Worm (Caenorhabditis elegans) whole organism, L1 larva: Measurements from ENCODE around the gene acs-19.

Source experiments
- C04F5.9 ChIP-seq: sonication (generic microtip); optimal IDR thresholded peaks from 2 replicates; lab custom pipeline; 2016; ENCODE audit warnings: missing genetic modification characterization, missing compliant biosample characterization
- C34B4.2 ChIP-seq: sonication (generic microtip); optimal IDR thresholded peaks from 2 replicates; lab custom pipeline; 2017; ENCODE audit warnings: mild to moderate bottlenecking, missing genetic modification characterization, missing compliant biosample characterization
- F16B12.6 ChIP-seq: fragments of 150-350 bp; optimal IDR thresholded peaks from 2 replicates; lab custom pipeline; 2014; ENCODE audit warnings: missing biosample characterization, missing genetic modification characterization
- Y116A8C.19 ChIP-seq: sonication (generic microtip); optimal IDR thresholded peaks from 2 replicates; lab custom pipeline; 2016; ENCODE audit warnings: missing compliant biosample characterization, missing genetic modification characterization, borderline replicate concordance
- aha-1 ChIP-seq: fragments of 150-350 bp; optimal IDR thresholded peaks from 2 replicates; lab custom pipeline; 2014; ENCODE audit warnings: missing biosample characterization, missing genetic modification characterization
- alr-1 ChIP-seq: fragments of 200-800 bp; sonication (Bioruptor generic); optimal IDR thresholded peaks from 2 replicates; lab custom pipeline; 2018; ENCODE audit warnings: borderline replicate concordance, mild to moderate bottlenecking, missing genetic modification characterization, missing compliant biosample characterization
- ama-1 ChIP-seq: fragments of 150-350 bp; optimal IDR thresholded peaks from 2 replicates; lab custom pipeline; 2014
- blmp-1 ChIP-seq: fragments of 150-350 bp; optimal IDR thresholded peaks from 2 replicates; lab custom pipeline; 2014; ENCODE audit warnings: missing biosample characterization, missing genetic modification characterization
- ceh-63 ChIP-seq: fragments of 200-800 bp; sonication (Bioruptor generic); optimal IDR thresholded peaks from 2 replicates; lab custom pipeline; 2018; ENCODE audit warnings: mild to moderate bottlenecking, missing genetic modification characterization, missing compliant biosample characterization
- ceh-8 ChIP-seq: fragments of 200-800 bp; sonication (Bioruptor generic); optimal IDR thresholded peaks from 2 replicates; lab custom pipeline; 2018; ENCODE audit warnings: mild to moderate bottlenecking, missing genetic modification characterization, moderate library complexity, missing compliant biosample characterization
- ceh-82 ChIP-seq, 3 experiments: fragments of 150-350 bp in 1 of 3; sonication (generic microtip) in 2 of 3; optimal IDR thresholded peaks; 2 replicates each; lab custom pipeline; 2014 to 2017; ENCODE audit warnings: missing biosample characterization in 3 of 3, missing genetic modification characterization in 3 of 3
- dsc-1 ChIP-seq: sonication (generic microtip); optimal IDR thresholded peaks from 2 replicates; lab custom pipeline; 2016; ENCODE audit warnings: mild to moderate bottlenecking, missing genetic modification characterization, missing compliant biosample characterization
- egl-13 ChIP-seq: sonication (generic microtip); optimal IDR thresholded peaks from 2 replicates; lab custom pipeline; 2016; ENCODE audit warnings: missing genotype, missing genetic modification reagents, missing genetic modification characterization, missing compliant biosample characterization
- egl-27 ChIP-seq, 2 experiments: fragments of 150-350 bp in 1 of 2; sonication (generic microtip); optimal IDR thresholded peaks; 3 replicates each; lab custom pipeline; 2017 to 2018; ENCODE audit warnings: missing biosample characterization in 2 of 2, missing genetic modification characterization in 2 of 2, missing genetic modification reagents in 2 of 2
- elt-2 ChIP-seq: sonication (generic microtip); optimal IDR thresholded peaks from 2 replicates; lab custom pipeline; 2016; ENCODE audit warnings: missing genetic modification characterization, mild to moderate bottlenecking, inconsistent platforms, missing compliant biosample characterization, missing genetic modification reagents
- elt-3 ChIP-seq, 6 experiments: fragments of 150-350 bp in 1 of 6; sonication (generic microtip); optimal IDR thresholded peaks; 2 replicates each; lab custom pipeline; 2017 to 2018; ENCODE audit warnings: missing biosample characterization in 6 of 6, missing genetic modification characterization in 6 of 6, inconsistent platforms in 1 of 6
- fkh-4 ChIP-seq: sonication (generic microtip); optimal IDR thresholded peaks from 2 replicates; lab custom pipeline; 2016; ENCODE audit warnings: missing compliant biosample characterization, missing genetic modification characterization, borderline replicate concordance
- fkh-8 ChIP-seq: sonication (generic microtip); optimal IDR thresholded peaks from 2 replicates; lab custom pipeline; 2016; ENCODE audit warnings: mild to moderate bottlenecking, missing genetic modification characterization, missing compliant biosample characterization
- grh-1 ChIP-seq: fragments of 200-800 bp; sonication (Bioruptor generic); IDR thresholded peaks from 2 replicates; pipeline ENCODE4 v1.3.6; 2022; ENCODE audit warnings: missing genetic modification reagents, missing genetic modification characterization, missing compliant biosample characterization
- lin-14 ChIP-seq: fragments of 200-800 bp; sonication (Bioruptor generic); optimal IDR thresholded peaks from 2 replicates; lab custom pipeline; 2018; ENCODE audit warnings: mild to moderate bottlenecking, missing genetic modification characterization, moderate library complexity, missing compliant biosample characterization
- lin-15B ChIP-seq: fragments of 150-350 bp; sonication (generic microtip); optimal IDR thresholded peaks from 3 replicates; lab custom pipeline; 2014; ENCODE audit warnings: missing biosample characterization, missing genetic modification characterization
- lin-35 ChIP-seq, 2 experiments: fragments of 150-350 bp; optimal IDR thresholded peaks; 2 replicates each; lab custom pipeline; 2014; ENCODE audit warnings: missing biosample characterization in 2 of 2, missing genetic modification characterization in 2 of 2, missing genetic modification reagents in 2 of 2
- lir-3 ChIP-seq: sonication (generic microtip); optimal IDR thresholded peaks from 2 replicates; lab custom pipeline; 2016; ENCODE audit warnings: mild to moderate bottlenecking, missing genetic modification characterization, moderate library complexity, missing compliant biosample characterization; ENCODE audit not compliant: poor library complexity
- lsy-2 ChIP-seq, 2 experiments: fragments of 150-350 bp; optimal IDR thresholded peaks; 2 replicates each; lab custom pipeline; 2014; ENCODE audit warnings: missing biosample characterization in 2 of 2, missing genetic modification characterization in 2 of 2
- mab-9 ChIP-seq: fragments of 200-800 bp; sonication (Bioruptor generic); IDR thresholded peaks from 2 replicates; pipeline ENCODE4 v1.3.6; 2022; ENCODE audit warnings: missing genetic modification reagents, missing genetic modification characterization, missing compliant biosample characterization
- mdl-1 ChIP-seq, 2 experiments: fragments of 150-350 bp; optimal IDR thresholded peaks; 2 replicates each; lab custom pipeline; 2014 to 2017; ENCODE audit warnings: missing biosample characterization in 2 of 2, missing genetic modification characterization in 2 of 2, inconsistent platforms in 1 of 2
- mef-2 ChIP-seq: fragments of 150-350 bp; optimal IDR thresholded peaks from 2 replicates; lab custom pipeline; 2014; ENCODE audit warnings: missing biosample characterization, missing genetic modification characterization
- nhr-11 ChIP-seq: fragments of 150-350 bp; optimal IDR thresholded peaks from 2 replicates; lab custom pipeline; 2014; ENCODE audit warnings: missing biosample characterization, missing genetic modification characterization
- nhr-12 ChIP-seq: sonication (generic microtip); optimal IDR thresholded peaks from 2 replicates; lab custom pipeline; 2017; ENCODE audit warnings: missing biosample characterization, missing genetic modification characterization
- nhr-19 ChIP-seq: fragments of 200-800 bp; sonication (Bioruptor generic); conservative IDR thresholded peaks from 2 replicates; pipeline ENCODE4 v1.3.6; 2022; ENCODE audit warnings: missing genetic modification characterization, missing compliant biosample characterization
- nhr-20 ChIP-seq: sonication (generic microtip); optimal IDR thresholded peaks from 2 replicates; lab custom pipeline; 2016; ENCODE audit warnings: mild to moderate bottlenecking, missing genetic modification characterization, missing compliant biosample characterization
- nhr-237 ChIP-seq: fragments of 150-350 bp; optimal IDR thresholded peaks from 2 replicates; lab custom pipeline; 2014; ENCODE audit warnings: missing biosample characterization, missing genetic modification characterization
- nhr-47 ChIP-seq: sonication (generic microtip); optimal IDR thresholded peaks from 2 replicates; lab custom pipeline; 2016; ENCODE audit warnings: mild to moderate bottlenecking, missing genetic modification characterization, moderate library complexity, missing compliant biosample characterization
- nhr-85 ChIP-seq: sonication (generic microtip); peaks from one replicate; lab custom pipeline; 2016; ENCODE audit warnings: missing genetic modification characterization, inconsistent platforms, missing compliant biosample characterization
- pag-3 ChIP-seq: sonication (generic microtip); optimal IDR thresholded peaks from 2 replicates; lab custom pipeline; 2017; ENCODE audit warnings: missing genetic modification characterization, mild to moderate bottlenecking, missing compliant biosample characterization, antibody characterized with exemption, borderline replicate concordance; ENCODE audit not compliant: insufficient read depth
- pax-3 ChIP-seq: fragments of 200-800 bp; sonication (Bioruptor generic); optimal IDR thresholded peaks from 2 replicates; lab custom pipeline; 2018; ENCODE audit warnings: mild to moderate bottlenecking, missing genetic modification characterization, moderate library complexity, missing compliant biosample characterization
- pqm-1 ChIP-seq: sonication (generic microtip); optimal IDR thresholded peaks from 3 replicates; lab custom pipeline; 2017; ENCODE audit warnings: missing biosample characterization, missing genetic modification characterization
- rnt-1 ChIP-seq: sonication (generic microtip); optimal IDR thresholded peaks from 2 replicates; lab custom pipeline; 2016; ENCODE audit warnings: mild to moderate bottlenecking, missing genetic modification characterization, moderate library complexity, missing compliant biosample characterization
- snpc-4 ChIP-seq: fragments of 150-350 bp; optimal IDR thresholded peaks from 2 replicates; lab custom pipeline; 2014; ENCODE audit warnings: missing biosample characterization, missing genetic modification characterization
- snu-23 ChIP-seq: sonication (generic microtip); optimal IDR thresholded peaks from 2 replicates; lab custom pipeline; 2016; ENCODE audit warnings: missing genetic modification characterization, missing compliant biosample characterization
- sox-4 ChIP-seq: sonication (generic microtip); optimal IDR thresholded peaks from 2 replicates; lab custom pipeline; 2016; ENCODE audit warnings: missing genetic modification characterization, missing compliant biosample characterization
- sptf-1 ChIP-seq: fragments of 150-350 bp; optimal IDR thresholded peaks from 2 replicates; lab custom pipeline; 2014; ENCODE audit warnings: missing biosample characterization, missing genetic modification characterization
- swsn-7 ChIP-seq: sonication (generic microtip); optimal IDR thresholded peaks from 2 replicates; lab custom pipeline; 2016; ENCODE audit warnings: missing genetic modification characterization, missing compliant biosample characterization
- tbx-2 ChIP-seq: sonication (generic microtip); optimal IDR thresholded peaks from 2 replicates; lab custom pipeline; 2016; ENCODE audit warnings: missing genetic modification characterization, missing compliant biosample characterization
- unc-30 ChIP-seq: sonication (generic microtip); optimal IDR thresholded peaks from 2 replicates; lab custom pipeline; 2017; ENCODE audit warnings: missing biosample characterization, missing genetic modification characterization
- unc-62 ChIP-seq: fragments of 150-350 bp; optimal IDR thresholded peaks from 2 replicates; lab custom pipeline; 2014; ENCODE audit warnings: missing biosample characterization, missing genetic modification reagents, missing genetic modification characterization
- unc-98 ChIP-seq: fragments of 200-800 bp; sonication (Bioruptor generic); IDR thresholded peaks from 2 replicates; pipeline ENCODE4 v1.3.6; 2022; ENCODE audit warnings: missing genetic modification characterization, missing compliant biosample characterization
- zag-1 ChIP-seq: fragments of 150-350 bp; optimal IDR thresholded peaks from 2 replicates; lab custom pipeline; 2014; ENCODE audit warnings: missing biosample characterization, missing genetic modification characterization
- ztf-4 ChIP-seq: fragments of 150-350 bp; optimal IDR thresholded peaks from 2 replicates; lab custom pipeline; 2014; ENCODE audit warnings: missing biosample characterization, missing genetic modification characterization

Gene acs-19

DNA sequence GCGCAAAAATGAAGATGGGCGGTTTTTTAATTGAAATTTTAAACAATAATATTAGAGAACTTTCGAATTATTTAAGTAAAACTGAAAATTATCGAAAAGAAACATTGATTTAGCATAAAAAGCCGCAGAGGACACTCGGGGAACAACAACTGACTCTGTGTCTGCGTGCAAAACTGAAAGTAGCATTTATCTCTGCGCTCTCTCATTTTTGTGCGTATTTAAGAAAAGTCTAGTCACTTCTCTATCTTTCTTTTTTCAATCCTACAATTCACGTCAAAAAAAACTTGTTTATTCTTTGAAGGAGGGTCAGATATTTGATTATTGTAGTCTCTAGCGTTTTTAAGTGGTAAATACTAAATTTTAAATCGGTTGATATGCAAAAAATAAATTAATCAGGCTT is 43.9 kb downstream of the acs-19 start (continued):
- TF ChIP-seq lsy-2 (tag; optimal IDR thresholded peaks at IDR 0.05; lab: Kevin White, UChicago) (peak; percentile 23 to 27), elt-3 (tag; optimal IDR thresholded peaks at IDR 0.05; lab: Kevin White, UChicago) (no peak), alr-1 (tag; lab: Kevin White, UChicago) (no peak), ceh-82 (tag; optimal IDR thresholded peaks at IDR 0.05; lab: Kevin White, UChicago) (peak in 1 of 3 experiments; percentile 29), swsn-7 (tag; lab: Kevin White, UChicago) (peak; percentile 15), tbx-2 (tag; lab: Kevin White, UChicago) (no peak), nhr-20 (peak; percentile 72), snu-23 (GFP tag; lab: Kevin White, UChicago) (peak; percentile 67), ama-1 (lab: Kevin White, UChicago) (no peak), nhr-12 (tag; lab: Kevin White, UChicago) (no peak), aha-1 (peak; percentile 50), blmp-1 (tag; lab: Kevin White, UChicago) (no peak), nhr-19 (GFP tag; lab: Robert Waterston, UW) (peak; percentile 34), lin-15B (tag; lab: Kevin White, UChicago) (no peak), elt-2 (tag; lab: Kevin White, UChicago) (no peak), fkh-4 (tag; lab: Kevin White, UChicago) (no peak), ztf-4 (no peak), C34B4.2 (tag; lab: Kevin White, UChicago) (no peak), nhr-85 (tag; lab: Kevin White, UChicago) (no peak), sox-4 (no peak), sptf-1 (no peak), pqm-1 (tag; lab: Kevin White, UChicago) (no peak), Y116A8C.19 (no peak), fkh-8 (tag; lab: Kevin White, UChicago) (no peak), nhr-47 (tag; lab: Kevin White, UChicago) (no peak), ceh-8 (GFP tag; lab: Kevin White, UChicago) (no peak), egl-13 (no peak)

DNA sequence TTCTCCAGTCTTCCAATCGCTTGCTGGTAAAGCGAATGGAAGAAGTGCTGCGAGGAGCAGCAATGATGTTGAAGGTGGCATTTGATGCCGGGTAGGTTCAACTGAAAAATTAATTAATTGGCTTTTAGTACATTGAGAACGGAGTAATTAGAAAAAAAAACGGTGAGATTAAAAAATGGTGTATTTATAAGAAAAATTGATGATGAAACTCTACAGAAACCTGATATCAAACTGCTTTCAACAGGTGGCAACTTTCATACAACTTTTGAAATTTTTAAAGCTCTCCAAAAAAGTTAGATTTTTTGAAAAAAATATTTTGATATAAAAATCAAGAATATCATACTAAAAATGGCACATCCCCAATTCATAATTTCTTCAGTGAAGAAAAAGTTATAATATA is 49.8 kb downstream of the acs-19 start, which contains the start of gene pat-3:
Gene pat-3 (minus strand): TSS at position 101 of the 400 bp plus-strand sequence.
- TF ChIP-seq swsn-7 (tag; lab: Kevin White, UChicago) (no peak), dsc-1 (no peak), fkh-8 (tag; lab: Kevin White, UChicago) (no peak), lin-35 (GFP tag; optimal IDR thresholded peaks at IDR 0.05; lab: Kevin White, UChicago) (no peak), rnt-1 (tag; lab: Kevin White, UChicago) (no peak), pax-3 (tag; lab: Kevin White, UChicago) (no peak), egl-27 (tag; optimal IDR thresholded peaks at IDR 0.05; lab: Kevin White, UChicago) (no peak), mab-9 (GFP tag; lab: Robert Waterston, UW) (no peak), grh-1 (no peak), zag-1 (tag; lab: Kevin White, UChicago) (no peak)

DNA sequence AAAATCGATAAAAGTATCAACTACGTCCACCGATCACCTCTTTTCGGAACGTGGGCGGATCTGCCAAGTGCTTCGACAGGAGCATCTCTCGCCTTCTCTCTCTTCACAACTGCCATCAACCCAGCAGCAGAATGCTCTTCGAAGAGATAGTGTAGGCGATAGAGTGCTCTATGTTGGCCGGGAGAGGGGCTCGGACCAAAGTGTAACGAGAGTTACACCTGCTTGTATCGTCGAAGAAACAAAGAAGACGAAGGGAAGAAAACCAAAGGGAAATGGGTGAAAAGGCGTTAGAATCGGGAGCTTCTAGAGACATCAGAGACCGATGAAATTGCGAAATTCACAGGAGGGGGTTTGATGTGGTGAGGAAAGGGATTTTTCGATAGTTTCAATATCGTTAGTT is 50.5 kb downstream of the acs-19 start:
- TF ChIP-seq F16B12.6 (tag; lab: Kevin White, UChicago) (no peak), pag-3 (tag; lab: Kevin White, UChicago) (peak; percentile 64), unc-98 (GFP tag; lab: Robert Waterston, UW) (no peak), snpc-4 (no peak), ceh-82 (tag; optimal IDR thresholded peaks at IDR 0.05; lab: Kevin White, UChicago) (no peak), sox-4 (no peak), mab-9 (GFP tag; lab: Robert Waterston, UW) (no peak), lin-14 (peak; percentile 47), nhr-47 (tag; lab: Kevin White, UChicago) (no peak), ceh-63 (GFP tag; lab: Kevin White, UChicago) (no peak), C04F5.9 (no peak), mef-2 (tag; lab: Kevin White, UChicago) (no peak), nhr-20 (peak; percentile 31), unc-30 (no peak), pqm-1 (tag; lab: Kevin White, UChicago) (no peak), unc-62 (no peak), swsn-7 (tag; lab: Kevin White, UChicago) (no peak), elt-3 (tag; optimal IDR thresholded peaks at IDR 0.05; lab: Kevin White, UChicago) (no peak), egl-13 (no peak), lir-3 (tag; lab: Kevin White, UChicago) (no peak), nhr-237 (tag; lab: Kevin White, UChicago) (no peak), nhr-11 (tag; lab: Kevin White, UChicago) (no peak), mdl-1 (tag; optimal IDR thresholded peaks at IDR 0.05; lab: Kevin White, UChicago) (no peak), lsy-2 (tag; optimal IDR thresholded peaks at IDR 0.05; lab: Kevin White, UChicago) (peak in 1 of 2 experiments; percentile 21)
